Fruit fly (Drosophila melanogaster) whole organism, embryonic: ENCODE measurements around the gene Nthl1.

Source experiments
- C15 ChIP-seq: fragments of 200-800 bp; sonication (Bioruptor generic); IDR thresholded peaks from 3 replicates; pipeline ENCODE4 v1.3.6; 2022; ENCODE audit warnings: missing biosample characterization, missing genetic modification characterization
- CG12236 ChIP-seq: fragments of 200-800 bp; sonication (Bioruptor generic); optimal IDR thresholded peaks from 2 replicates; lab custom pipeline; 2016; ENCODE audit warnings: missing biosample characterization, missing genetic modification characterization
- CG12299 ChIP-seq: fragments of 200-800 bp; sonication (Bioruptor generic); optimal IDR thresholded peaks from 2 replicates; lab custom pipeline; 2018; ENCODE audit warnings: missing biosample characterization, mild to moderate bottlenecking, missing genetic modification characterization
- CG13287 ChIP-seq: fragments of 200-800 bp; sonication (Bioruptor generic); IDR thresholded peaks from 2 replicates; pipeline ENCODE4 v1.3.6; 2022; ENCODE audit warnings: missing biosample characterization, missing genetic modification characterization; ENCODE audit not compliant: partially characterized antibody
- CG1602 ChIP-seq: fragments of 200-800 bp; sonication (Bioruptor generic); optimal IDR thresholded peaks from 3 replicates; lab custom pipeline; 2016; ENCODE audit warnings: missing biosample characterization, missing genetic modification characterization
- CG16779 ChIP-seq: fragments of 200-800 bp; sonication (Bioruptor generic); IDR thresholded peaks from 2 replicates; pipeline ENCODE4 v1.3.6; 2022; ENCODE audit warnings: missing biosample characterization, missing genetic modification characterization
- CG1832 ChIP-seq: fragments of 200-800 bp; sonication (Bioruptor generic); optimal IDR thresholded peaks from 2 replicates; lab custom pipeline; 2017; ENCODE audit warnings: missing biosample characterization, mild to moderate bottlenecking, missing genetic modification characterization, inconsistent platforms
- CG30020 ChIP-seq: fragments of 200-800 bp; optimal IDR thresholded peaks from 2 replicates; lab custom pipeline; 2019; ENCODE audit warnings: missing biosample characterization, mild to moderate bottlenecking, missing genetic modification characterization, moderate library complexity
- CG32532 ChIP-seq: fragments of 200-800 bp; sonication (Bioruptor generic); IDR thresholded peaks from 2 replicates; pipeline ENCODE4 v1.3.6; 2022; ENCODE audit warnings: missing biosample characterization, missing genetic modification characterization
- CG3407 ChIP-seq: fragments of 200-800 bp; sonication (Bioruptor generic); optimal IDR thresholded peaks from 2 replicates; lab custom pipeline; 2018; ENCODE audit warnings: missing biosample characterization, mild to moderate bottlenecking, missing genetic modification characterization
- CG4707 ChIP-seq: fragments of 200-800 bp; sonication (Bioruptor generic); optimal IDR thresholded peaks from 2 replicates; lab custom pipeline; 2018; ENCODE audit warnings: missing biosample characterization, mild to moderate bottlenecking, missing genetic modification characterization, moderate library complexity
- CG6272 ChIP-seq: fragments of 200-800 bp; sonication (Bioruptor generic); IDR thresholded peaks from 2 replicates; pipeline ENCODE4 v1.3.6; 2022; ENCODE audit warnings: missing biosample characterization, missing genetic modification characterization
- CG7556 ChIP-seq: fragments of 200-800 bp; sonication (Bioruptor generic); optimal IDR thresholded peaks from 2 replicates; lab custom pipeline; 2017; ENCODE audit warnings: missing biosample characterization, mild to moderate bottlenecking, missing genetic modification characterization
- CG7745 ChIP-seq: fragments of 200-800 bp; sonication (Bioruptor generic); optimal IDR thresholded peaks from 2 replicates; lab custom pipeline; 2018; ENCODE audit warnings: missing biosample characterization, mild to moderate bottlenecking, missing genetic modification characterization, moderate library complexity
- CG7786 ChIP-seq: fragments of 200-800 bp; sonication (Bioruptor generic); optimal IDR thresholded peaks from 2 replicates; lab custom pipeline; 2016; ENCODE audit warnings: missing biosample characterization, missing genetic modification characterization
- CG9215 ChIP-seq: fragments of 200-800 bp; sonication (Bioruptor generic); IDR thresholded peaks from 2 replicates; pipeline ENCODE4 v1.3.6; 2022; ENCODE audit warnings: missing biosample characterization, missing genetic modification characterization
- CG9932 ChIP-seq: fragments of 200-800 bp; sonication (Bioruptor generic); IDR thresholded peaks from 2 replicates; pipeline ENCODE4 v1.3.6; 2022; ENCODE audit warnings: missing biosample characterization, missing genetic modification characterization
- CkIIα-i1 ChIP-seq: fragments of 200-800 bp; sonication (Bioruptor generic); IDR thresholded peaks from 2 replicates; pipeline ENCODE4 v1.3.6; 2022; ENCODE audit warnings: missing biosample characterization, missing genetic modification characterization
- Dp ChIP-seq: fragments of 200-800 bp; sonication (Bioruptor generic); optimal IDR thresholded peaks from 2 replicates; lab custom pipeline; 2018; ENCODE audit warnings: missing biosample characterization, mild to moderate bottlenecking, missing genetic modification characterization, moderate library complexity
- Drgx ChIP-seq: fragments of 200-800 bp; sonication (Bioruptor generic); IDR thresholded peaks from 2 replicates; pipeline ENCODE4 v1.3.6; 2022; ENCODE audit warnings: missing biosample characterization, missing genetic modification characterization
- Fer3 ChIP-seq: fragments of 200-800 bp; sonication (Bioruptor generic); optimal IDR thresholded peaks from 2 replicates; lab custom pipeline; 2018; ENCODE audit warnings: missing biosample characterization, mild to moderate bottlenecking, missing genetic modification characterization, moderate library complexity
- Lim3 ChIP-seq: fragments of 200-800 bp; sonication (Bioruptor generic); IDR thresholded peaks from 2 replicates; pipeline ENCODE4 v1.3.6; 2022; ENCODE audit warnings: missing biosample characterization, missing genetic modification characterization
- Myb ChIP-seq: fragments of 200-800 bp; sonication (Bioruptor generic); optimal IDR thresholded peaks from 2 replicates; lab custom pipeline; 2016; ENCODE audit warnings: missing biosample characterization, missing genetic modification characterization
- Neu2 ChIP-seq: fragments of 200-800 bp; sonication (Bioruptor generic); optimal IDR thresholded peaks from 3 replicates; lab custom pipeline; 2016; ENCODE audit warnings: missing biosample characterization, missing genetic modification characterization, borderline replicate concordance
- Rx ChIP-seq: fragments of 200-800 bp; sonication (Bioruptor generic); IDR thresholded peaks from 2 replicates; pipeline ENCODE4 v1.3.6; 2022; ENCODE audit warnings: missing biosample characterization, missing genetic modification characterization
- Usf ChIP-seq: fragments of 200-800 bp; sonication (Bioruptor generic); optimal IDR thresholded peaks from 2 replicates; lab custom pipeline; 2017; ENCODE audit warnings: missing genotype, missing biosample characterization, missing genetic modification characterization
- Xrp1 ChIP-seq: fragments of 200-800 bp; sonication (Bioruptor generic); IDR thresholded peaks from 2 replicates; pipeline ENCODE4 v1.3.6; 2022; ENCODE audit warnings: missing biosample characterization, missing genetic modification characterization
- ap ChIP-seq: fragments of 200-800 bp; sonication (Bioruptor generic); IDR thresholded peaks from 2 replicates; pipeline ENCODE4 v1.3.6; 2022; ENCODE audit warnings: missing biosample characterization, missing genetic modification characterization
- bab2 ChIP-seq: fragments of 200-800 bp; sonication (Bioruptor generic); optimal IDR thresholded peaks from 2 replicates; lab custom pipeline; 2016; ENCODE audit warnings: missing biosample characterization, missing genetic modification characterization
- cad ChIP-seq: fragments of >200 bp; optimal IDR thresholded peaks from 2 replicates; lab custom pipeline; 2017; ENCODE audit warnings: missing biosample characterization, missing genetic modification characterization
- caup ChIP-seq: fragments of 200-800 bp; sonication (Bioruptor generic); optimal IDR thresholded peaks from 3 replicates; lab custom pipeline; 2017; ENCODE audit warnings: missing biosample characterization, mild to moderate bottlenecking, missing genetic modification characterization, moderate library complexity; ENCODE audit not compliant: severe bottlenecking
- crol ChIP-seq: fragments of 200-800 bp; sonication (Bioruptor generic); IDR thresholded peaks from 2 replicates; pipeline ENCODE4 v1.3.6; 2022; ENCODE audit warnings: missing biosample characterization, missing genetic modification characterization
- dmrt11E ChIP-seq: fragments of 200-800 bp; sonication (Bioruptor generic); optimal IDR thresholded peaks from 3 replicates; lab custom pipeline; 2018; ENCODE audit warnings: missing biosample characterization, mild to moderate bottlenecking, missing genetic modification characterization, moderate library complexity
- ems ChIP-seq: fragments of 200-800 bp; sonication (Bioruptor generic); optimal IDR thresholded peaks from 3 replicates; lab custom pipeline; 2016; ENCODE audit warnings: missing biosample characterization, missing genetic modification characterization
- eve ChIP-seq, 2 experiments: fragments of >200 bp; optimal IDR thresholded peaks; 2 replicates each; lab custom pipeline; 2017; ENCODE audit warnings: missing biosample characterization in 2 of 2, missing genetic modification characterization in 2 of 2
- fu2 ChIP-seq: fragments of 200-800 bp; sonication (Bioruptor generic); optimal IDR thresholded peaks from 2 replicates; lab custom pipeline; 2016; ENCODE audit warnings: missing biosample characterization, missing genetic modification characterization
- her ChIP-seq: fragments of 200-800 bp; sonication (Bioruptor generic); optimal IDR thresholded peaks from 2 replicates; lab custom pipeline; 2016; ENCODE audit warnings: missing biosample characterization, missing genetic modification characterization
- jing ChIP-seq: fragments of 200-800 bp; sonication (Bioruptor generic); optimal IDR thresholded peaks from 2 replicates; lab custom pipeline; 2018; ENCODE audit warnings: missing biosample characterization, mild to moderate bottlenecking, missing genetic modification characterization
- ken ChIP-seq: fragments of 200-800 bp; sonication (Bioruptor generic); IDR thresholded peaks from 3 replicates; pipeline ENCODE4 v1.3.6; 2022; ENCODE audit warnings: missing biosample characterization, missing genetic modification characterization
- pfk ChIP-seq: fragments of 200-800 bp; sonication (Bioruptor generic); optimal IDR thresholded peaks from 2 replicates; lab custom pipeline; 2018; ENCODE audit warnings: missing biosample characterization, mild to moderate bottlenecking, missing genetic modification characterization, moderate library complexity
- ro ChIP-seq: fragments of 200-800 bp; sonication (Bioruptor generic); IDR thresholded peaks from 2 replicates; pipeline ENCODE4 v1.3.6; 2022; ENCODE audit warnings: missing biosample characterization, missing genetic modification characterization
- slbo ChIP-seq: fragments of 200-800 bp; sonication (Bioruptor generic); IDR thresholded peaks from 2 replicates; pipeline ENCODE4 v1.3.6; 2022; ENCODE audit warnings: missing biosample characterization, missing genetic modification characterization
- stwl ChIP-seq: fragments of 200-800 bp; sonication (Bioruptor generic); optimal IDR thresholded peaks from 3 replicates; lab custom pipeline; 2018; ENCODE audit warnings: missing biosample characterization, mild to moderate bottlenecking, missing genetic modification characterization, moderate library complexity
- sug ChIP-seq: fragments of 200-800 bp; optimal IDR thresholded peaks from 2 replicates; lab custom pipeline; 2019; ENCODE audit warnings: missing biosample characterization, mild to moderate bottlenecking, missing genetic modification characterization, moderate library complexity
- tgo ChIP-seq: fragments of 200-800 bp; sonication (Bioruptor generic); IDR thresholded peaks from 3 replicates; pipeline ENCODE4 v1.3.6; 2022; ENCODE audit warnings: missing biosample characterization, missing genetic modification characterization
- tll ChIP-seq, 2 experiments: fragments of 200-800 bp in 1 of 2; fragments of >200 bp in 1 of 2; sonication (Bioruptor generic) in 1 of 2; optimal IDR thresholded peaks; 2 replicates each; lab custom pipeline; 2017 to 2019; ENCODE audit warnings: missing biosample characterization in 2 of 2, missing genetic modification characterization in 2 of 2, mild to moderate bottlenecking in 1 of 2, moderate library complexity in 1 of 2
- tna ChIP-seq: fragments of 200-800 bp; sonication (Bioruptor generic); IDR thresholded peaks from 2 replicates; pipeline ENCODE4 v1.3.6; 2022; ENCODE audit warnings: missing biosample characterization, missing genetic modification characterization; ENCODE audit not compliant: partially characterized antibody
- zen ChIP-seq: fragments of 200-800 bp; sonication (Bioruptor generic); optimal IDR thresholded peaks from 3 replicates; lab custom pipeline; 2018; ENCODE audit warnings: missing biosample characterization, mild to moderate bottlenecking, missing genetic modification characterization, moderate library complexity
- zfh2 ChIP-seq: fragments of 200-800 bp; sonication (Bioruptor generic); optimal IDR thresholded peaks from 2 replicates; lab custom pipeline; 2016; ENCODE audit warnings: missing biosample characterization, missing genetic modification characterization

Nthl1 gene

DNA sequence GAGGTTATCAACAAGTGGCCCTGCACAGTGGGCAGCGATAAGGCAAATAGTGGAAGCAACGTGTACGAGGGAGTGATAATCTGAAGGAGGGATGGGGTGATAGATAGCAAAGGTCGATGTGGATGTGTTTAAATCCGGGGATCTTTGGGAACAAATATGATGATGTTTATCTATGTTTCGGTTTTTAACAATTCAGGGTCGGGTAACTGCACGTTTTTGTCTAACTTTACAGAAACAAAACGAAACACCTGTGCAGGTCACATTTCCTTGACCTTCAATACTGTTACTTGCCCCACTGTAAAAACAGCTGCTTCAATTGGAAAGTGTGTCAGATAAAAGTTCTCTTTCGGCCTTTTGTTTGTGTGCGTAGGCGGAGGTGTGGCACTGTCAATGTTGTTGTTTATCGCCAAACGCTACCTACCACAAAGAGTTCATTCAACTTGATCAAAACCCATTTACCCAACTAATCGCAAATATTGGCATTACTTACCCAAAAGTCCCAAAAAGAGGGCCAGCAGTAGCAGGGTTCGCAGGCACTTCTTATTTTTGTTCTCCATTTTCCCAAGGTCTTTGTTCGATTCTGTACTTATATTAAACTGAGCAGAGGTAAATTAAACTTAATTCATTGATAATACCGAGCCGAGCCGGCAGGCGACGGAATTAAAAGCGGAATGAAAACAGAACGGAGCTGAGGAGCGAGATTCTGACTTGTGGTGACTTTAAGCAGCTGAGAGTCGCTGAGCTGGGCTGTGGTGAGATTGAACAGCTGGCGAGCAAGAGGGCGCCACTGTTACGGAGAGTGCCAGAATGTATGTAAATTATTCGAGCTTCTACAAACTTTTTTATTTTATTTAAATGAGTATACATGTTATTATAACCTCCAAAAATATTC, 5.2 kb downstream of the Nthl1 start, which contains the start of gene Mtp (continued):
- TF ChIP-seq CG9215 (GFP tag; lab: Robert Waterston, UW) (peak; percentile 28; the same call in 1 of the 2 replicates), tll (GFP tag; optimal IDR thresholded peaks at IDR 0.05; lab: Kevin White, UChicago) (peak; percentile 39 to 76), CG7556 (GFP tag; lab: Kevin White, UChicago) (peak; percentile 86), ems (GFP tag; lab: Kevin White, UChicago) (peak; percentile 76), CG7786 (peak; percentile 85), Rx (GFP tag; lab: Robert Waterston, UW) (no peak), stwl (tag; lab: Kevin White, UChicago) (peak; percentile 4), Fer3 (tag; lab: Kevin White, UChicago) (peak; percentile 47), tgo (GFP tag; lab: Robert Waterston, UW) (peak; percentile 73), slbo (GFP tag; lab: Robert Waterston, UW) (peak; percentile 46), Myb (GFP tag; lab: Kevin White, UChicago) (peak; percentile 59), dmrt11E (tag; lab: Kevin White, UChicago) (peak; percentile 76), CkIIα-i1 (GFP tag; lab: Robert Waterston, UW) (no peak), CG1602 (peak; percentile 68), caup (GFP tag; lab: Kevin White, UChicago) (peak; percentile 64), jing (GFP tag; lab: Kevin White, UChicago) (peak; percentile 37), CG13287 (GFP tag; lab: Robert Waterston, UW) (peak; percentile 35; the same call in 1 of the 2 replicates), pfk (GFP tag; lab: Kevin White, UChicago) (no peak), Xrp1 (GFP tag; lab: Robert Waterston, UW) (peak; percentile 77), Lim3 (no peak), Dp (peak; percentile 55), CG30020 (tag; lab: Kevin White, UChicago) (peak; percentile 58), fu2 (GFP tag; lab: Kevin White, UChicago) (peak; percentile 67), Drgx (GFP tag; lab: Robert Waterston, UW) (peak; percentile 74), sug (peak; percentile 76), CG9932 (GFP tag; lab: Robert Waterston, UW) (peak; percentile 51), CG1832 (GFP tag; lab: Kevin White, UChicago) (no peak), ro (GFP tag; lab: Robert Waterston, UW) (peak; percentile 40; the same call in 1 of the 2 replicates), zen (tag; lab: Kevin White, UChicago) (no peak), CG32532 (peak; percentile 36; the same call in 1 of the 2 replicates), her (GFP tag; lab: Kevin White, UChicago) (peak; percentile 77), C15 (GFP tag; lab: Robert Waterston, UW) (no peak), CG7745 (tag; lab: Kevin White, UChicago) (no peak), tna (GFP tag; lab: Robert Waterston, UW) (no peak), Neu2 (GFP tag; lab: Kevin White, UChicago) (peak; percentile 27), CG16779 (GFP tag; lab: Robert Waterston, UW) (no peak), eve (GFP tag; optimal IDR thresholded peaks at IDR 0.05; lab: Kevin White, UChicago) (peak in 1 of 2 experiments; percentile 98), CG4707 (peak; percentile 97), Usf (GFP tag; lab: Kevin White, UChicago) (peak; percentile 69), cad (GFP tag; lab: Kevin White, UChicago) (no peak), CG12236 (GFP tag; lab: Kevin White, UChicago) (peak; percentile 67), zfh2 (peak; percentile 74), crol (GFP tag; lab: Robert Waterston, UW) (peak; percentile 35; the same call in 1 of the 2 replicates), CG12299 (tag; lab: Kevin White, UChicago) (no peak), ap (GFP tag; lab: Robert Waterston, UW) (no peak), CG3407 (peak; percentile 60), ken (0 out of 3 replicates have a peak, but pooled peaks have one; percentile 71), CG6272 (GFP tag; lab: Robert Waterston, UW) (no peak; the same call in 1 of the 2 replicates), bab2 (GFP tag; lab: Kevin White, UChicago) (peak; percentile 77)
